Worm (Caenorhabditis elegans) whole organism, L3 larva: ENCODE results near the gene C14A6.13.

ENCODE experiments used
- fos-1 ChIP-seq: fragments of 150-350 bp; optimal IDR thresholded peaks from 2 replicates; lab custom pipeline; 2014; ENCODE audit warnings: missing biosample characterization, missing genetic modification characterization
- lin-15B ChIP-seq: fragments of 150-350 bp; optimal IDR thresholded peaks from 2 replicates; lab custom pipeline; 2014; ENCODE audit warnings: missing biosample characterization, missing genetic modification characterization
- lin-39 ChIP-seq: fragments of 150-350 bp; optimal IDR thresholded peaks from 2 replicates; lab custom pipeline; 2018; ENCODE audit warnings: missing biosample characterization, missing genetic modification reagents, missing genetic modification characterization
- nhr-12 ChIP-seq: fragments of 150-350 bp; optimal IDR thresholded peaks from 2 replicates; lab custom pipeline; 2014; ENCODE audit warnings: missing biosample characterization, missing genetic modification characterization

ce11 chrV:18178659-18179058 is 17.5 kb upstream of the C14A6.13 start, which contains the start of gene C31G12.4:
- TF ChIP-seq nhr-12 (tag; lab: Kevin White, UChicago) (no peak), lin-39 (tag; lab: Kevin White, UChicago) (no peak), fos-1 (tag; lab: Kevin White, UChicago) (no peak), lin-15B (tag; lab: Kevin White, UChicago) (no peak)
